Worm (Caenorhabditis elegans) whole organism, L4/young adult: ENCODE data around the gene F22B5.4.

Experiments
- W03F9.2 ChIP-seq: fragments of 150-350 bp; optimal IDR thresholded peaks from 2 replicates; lab custom pipeline; 2014; ENCODE audit warnings: missing biosample characterization, missing genetic modification characterization
- dao-5 ChIP-seq: sonication (generic microtip); optimal IDR thresholded peaks from 2 replicates; lab custom pipeline; 2016; ENCODE audit warnings: missing genotype, missing genetic modification characterization, moderate library complexity, missing compliant biosample characterization
- him-1 ChIP-seq: sonication (generic microtip); optimal IDR thresholded peaks from 2 replicates; lab custom pipeline; 2016; ENCODE audit warnings: missing genotype, missing genetic modification reagents, missing genetic modification characterization, missing compliant biosample characterization

Gene F22B5.4

DNA sequence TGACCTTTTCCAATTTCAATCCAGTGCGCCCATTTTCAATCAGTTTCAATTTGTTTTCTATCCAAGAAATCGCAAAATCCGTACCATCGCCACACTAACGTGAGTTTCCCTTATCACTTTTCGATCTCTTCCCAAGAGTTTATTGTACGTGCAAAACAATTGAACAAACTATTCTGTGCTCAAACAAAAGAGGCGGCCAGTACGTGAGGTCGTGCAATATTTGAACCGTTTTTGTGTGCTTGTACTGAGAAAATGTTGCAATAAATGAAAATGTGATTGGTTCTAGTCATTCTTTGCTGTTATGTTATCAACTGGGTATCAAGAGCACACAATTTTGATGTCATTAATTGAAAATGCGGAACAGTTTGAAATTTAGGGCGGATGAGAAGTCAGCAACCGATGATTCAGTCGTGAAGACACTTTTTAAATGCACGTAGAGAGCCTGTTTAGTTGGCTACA is at the start of gene F22B5.4:
Gene F22B5.4 (plus strand): TSS at position 51 of the 459 bp plus-strand sequence.
- TF ChIP-seq W03F9.2 (tag; lab: Kevin White, UChicago) (no peak), him-1 (tag; lab: Kevin White, UChicago) (no peak), dao-5 (tag; lab: Kevin White, UChicago) (no peak)

DNA sequence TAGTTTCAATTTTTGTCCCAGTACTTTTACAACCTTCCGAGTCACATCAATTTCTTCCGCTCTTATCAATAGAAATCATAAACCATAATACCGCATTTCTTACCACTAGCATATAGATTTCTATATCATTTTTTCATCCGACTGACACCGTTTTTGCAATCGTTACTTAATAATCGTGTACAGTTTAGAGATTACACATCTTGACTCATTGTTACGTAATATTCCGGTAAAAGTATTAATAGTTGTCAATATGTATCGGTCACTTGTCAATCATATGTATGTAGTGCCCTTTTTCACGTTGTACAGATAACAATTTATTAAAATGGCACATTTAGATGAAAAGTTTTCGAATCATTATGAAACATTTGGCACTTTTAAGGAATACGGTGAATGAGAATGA is 49.5 kb upstream of the F22B5.4 start:
- TF ChIP-seq dao-5 (tag; lab: Kevin White, UChicago), result no peak
- no peak for TF ChIP-seq him-1 (tag; lab: Kevin White, UChicago)
- TF ChIP-seq W03F9.2 (tag; lab: Kevin White, UChicago), result no peak

- no peak for TF ChIP-seq him-1 (tag; lab: Kevin White, UChicago)
- no peak for TF ChIP-seq W03F9.2 (tag; lab: Kevin White, UChicago)
- no peak for TF ChIP-seq dao-5 (tag; lab: Kevin White, UChicago)
Observed at ce11 chrII:8404748-8405147, 44.8 kb upstream of the F22B5.4 start, which contains the start of gene skpo-1. TSS of gene skpo-1 (minus strand) at chrII:8404848.

ce11 chrII:8405303-8405702 is 44.2 kb upstream of the F22B5.4 start, which contains the start of gene ubc-24:
TSS of gene ubc-24 (plus strand) at chrII:8405603.
- TF ChIP-seq W03F9.2 (tag; lab: Kevin White, UChicago) (no peak), him-1 (tag; lab: Kevin White, UChicago) (no peak), dao-5 (tag; lab: Kevin White, UChicago) (no peak)

DNA sequence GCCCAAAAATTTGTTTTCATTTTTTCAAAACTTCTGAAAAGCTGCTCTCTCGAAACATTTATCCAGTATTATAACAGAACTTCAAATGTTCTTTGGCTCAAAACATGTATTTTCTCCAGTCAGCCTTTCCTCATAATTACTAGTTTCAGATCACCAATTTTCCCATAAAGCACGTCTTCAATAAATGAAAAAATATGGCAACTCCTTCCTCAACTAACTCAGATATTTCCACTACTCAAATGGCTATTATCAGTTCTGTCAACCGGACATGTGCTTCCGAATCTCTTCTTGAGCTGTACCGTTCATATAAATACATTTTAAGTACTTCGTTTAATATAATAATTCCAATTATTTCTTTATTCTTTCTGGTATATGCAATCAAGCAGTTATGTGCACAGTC is 42.0 kb upstream of the F22B5.4 start, which contains the start of gene sra-13:
Gene sra-13 (plus strand): TSS at position 195 of the 400 bp plus-strand sequence.
- no peak for TF ChIP-seq W03F9.2 (tag; lab: Kevin White, UChicago)
- TF ChIP-seq dao-5 (tag; lab: Kevin White, UChicago), result no peak

ce11 chrII:8409538-8409937 is 40.0 kb upstream of the F22B5.4 start:
- no peak for TF ChIP-seq dao-5 (tag; lab: Kevin White, UChicago)
- TF ChIP-seq him-1 (tag; lab: Kevin White, UChicago), result no peak
- no peak for TF ChIP-seq W03F9.2 (tag; lab: Kevin White, UChicago)

ce11 chrII:8411002-8411401 is 38.5 kb upstream of the F22B5.4 start:
- TF ChIP-seq him-1 (tag; lab: Kevin White, UChicago), result no peak
- no peak for TF ChIP-seq W03F9.2 (tag; lab: Kevin White, UChicago)
- TF ChIP-seq dao-5 (tag; lab: Kevin White, UChicago), result no peak

- TF ChIP-seq W03F9.2 (tag; lab: Kevin White, UChicago), result no peak
- no peak for TF ChIP-seq him-1 (tag; lab: Kevin White, UChicago)
- TF ChIP-seq dao-5 (tag; lab: Kevin White, UChicago), result no peak
Observed at ce11 chrII:8412061-8412721, 37.3 kb upstream of the F22B5.4 start, which contains the start of gene efl-3. TSS of gene efl-3 (plus strand) at chrII:8412671.

DNA sequence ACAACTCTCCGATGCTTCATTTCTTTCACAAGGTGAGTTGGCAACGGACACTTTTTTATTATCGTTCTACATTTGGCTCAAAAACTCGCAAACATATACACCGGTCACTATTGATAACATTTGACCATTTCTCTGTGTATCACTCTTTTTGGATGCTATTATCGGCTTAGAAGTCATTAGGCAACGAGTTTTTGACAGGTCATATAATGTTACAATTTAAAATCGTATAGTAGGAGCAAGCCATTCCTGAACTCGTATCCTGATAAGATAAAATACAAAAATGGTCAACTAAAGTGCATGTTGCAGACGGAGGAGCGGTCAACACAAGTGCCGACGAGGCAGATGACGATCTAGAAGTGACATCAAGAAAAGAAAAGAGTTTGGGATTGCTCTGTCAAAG is 36.6 kb upstream of the F22B5.4 start:
- TF ChIP-seq W03F9.2 (tag; lab: Kevin White, UChicago) (no peak), him-1 (tag; lab: Kevin White, UChicago) (no peak), dao-5 (tag; lab: Kevin White, UChicago) (no peak)

DNA sequence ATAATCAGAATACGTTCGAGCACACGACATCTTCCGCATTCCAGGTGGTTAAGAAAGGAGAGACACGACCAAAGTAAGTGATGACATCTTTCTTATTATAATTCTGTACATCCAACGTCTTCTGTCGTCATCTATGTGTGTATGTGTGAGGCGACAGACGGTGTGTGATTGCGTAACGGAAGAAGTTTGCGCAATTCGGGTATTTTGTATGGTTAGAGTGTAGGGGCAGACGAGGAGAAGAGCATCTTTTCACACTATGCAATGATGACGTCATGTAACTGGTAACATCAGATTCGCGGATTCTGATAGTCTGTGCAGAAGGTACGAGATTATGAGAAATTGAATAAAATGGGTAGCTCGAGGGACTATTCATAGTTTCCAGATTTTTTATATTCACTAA is 34.5 kb upstream of the F22B5.4 start:
- no peak for TF ChIP-seq dao-5 (tag; lab: Kevin White, UChicago)
- no peak for TF ChIP-seq W03F9.2 (tag; lab: Kevin White, UChicago)
- no peak for TF ChIP-seq him-1 (tag; lab: Kevin White, UChicago)

DNA sequence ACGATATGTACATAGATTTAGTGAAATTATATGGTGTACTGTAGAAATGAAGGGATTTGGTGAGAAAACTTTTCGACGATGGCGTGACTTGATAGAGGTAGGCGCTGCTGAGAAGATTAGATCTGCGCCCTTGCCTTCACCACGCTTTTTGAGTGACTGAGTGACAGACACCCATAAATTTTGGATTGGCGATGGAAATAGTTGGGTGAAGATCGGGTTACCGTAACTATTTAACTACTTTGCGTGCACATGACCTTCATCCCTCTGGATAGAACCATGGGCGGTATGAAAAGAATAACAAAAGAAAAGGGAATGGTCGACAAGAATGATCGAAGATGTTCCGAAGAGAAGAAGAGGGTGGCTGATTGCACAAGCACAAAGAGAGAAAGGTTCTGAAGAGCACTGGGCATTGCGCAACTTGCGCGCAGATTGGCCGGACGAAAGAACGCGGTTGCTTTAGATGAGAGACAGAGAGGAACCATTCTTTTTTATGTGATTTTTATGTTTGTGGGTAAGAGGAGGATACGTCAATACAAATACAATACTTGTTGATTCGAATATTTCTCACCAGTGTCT is 34.0 kb upstream of the F22B5.4 start:
- TF ChIP-seq W03F9.2 (tag; lab: Kevin White, UChicago), result no peak
- no peak for TF ChIP-seq dao-5 (tag; lab: Kevin White, UChicago)
- no peak for TF ChIP-seq him-1 (tag; lab: Kevin White, UChicago)

DNA sequence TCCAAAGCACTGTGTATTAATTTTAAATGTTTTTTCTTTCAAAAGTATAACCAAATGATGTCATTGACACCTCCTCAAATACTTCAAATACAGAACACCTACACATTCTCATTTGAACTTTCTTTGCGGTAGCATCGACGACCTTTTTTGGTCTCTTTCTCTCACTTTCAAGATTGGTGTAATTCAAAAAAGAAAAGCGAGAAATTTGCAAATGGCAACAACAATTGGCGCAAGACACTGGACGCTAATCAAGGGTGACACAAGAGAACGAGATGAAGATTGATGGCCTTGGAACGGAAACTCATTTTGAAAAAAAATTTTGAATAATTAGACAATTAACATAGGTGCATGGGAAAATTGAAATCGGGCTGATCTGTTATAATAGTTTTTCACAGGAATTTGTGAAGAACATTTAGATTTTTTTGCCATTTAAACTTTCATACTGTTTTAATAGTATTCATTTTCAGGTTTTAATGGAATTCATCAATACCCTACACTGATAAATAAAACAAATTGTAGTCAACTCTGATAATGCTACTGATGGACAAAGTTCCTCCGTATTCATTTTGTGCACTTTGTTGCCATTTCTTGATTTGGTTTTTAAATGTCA is 32.3 kb upstream of the F22B5.4 start, which contains the start of gene fdgt-2:
Gene fdgt-2 (plus strand): TSS at position 560 of the 610 bp plus-strand sequence.
- no peak for TF ChIP-seq W03F9.2 (tag; lab: Kevin White, UChicago)
- no peak for TF ChIP-seq dao-5 (tag; lab: Kevin White, UChicago)

ce11 chrII:8419015-8419414 is 30.5 kb upstream of the F22B5.4 start:
- TF ChIP-seq him-1 (tag; lab: Kevin White, UChicago) (no peak), dao-5 (tag; lab: Kevin White, UChicago) (no peak), W03F9.2 (tag; lab: Kevin White, UChicago) (no peak)
